Worm (Caenorhabditis elegans) whole organism, mixed stage, embryonic: ENCODE results near the gene C03B1.17.

Source experiments
- blmp-1 ChIP-seq: fragments of 150-350 bp; optimal IDR thresholded peaks from 2 replicates; lab custom pipeline; 2014; ENCODE audit warnings: missing biosample characterization, missing genetic modification characterization
- elt-3 ChIP-seq: fragments of 150-350 bp; optimal IDR thresholded peaks from 2 replicates; lab custom pipeline; 2014; ENCODE audit warnings: missing biosample characterization, missing genetic modification characterization
- lsy-2 ChIP-seq: fragments of 150-350 bp; optimal IDR thresholded peaks from 2 replicates; lab custom pipeline; 2014; ENCODE audit warnings: missing biosample characterization, missing genetic modification characterization
- mep-1 ChIP-seq: fragments of 150-350 bp; optimal IDR thresholded peaks from 2 replicates; lab custom pipeline; 2017; ENCODE audit warnings: missing biosample characterization, missing genetic modification reagents, missing genetic modification characterization, inconsistent platforms
- nhr-12 ChIP-seq: fragments of 150-350 bp; optimal IDR thresholded peaks from 2 replicates; lab custom pipeline; 2014; ENCODE audit warnings: missing biosample characterization, missing genetic modification characterization
- nhr-237 ChIP-seq: fragments of 150-350 bp; optimal IDR thresholded peaks from 2 replicates; lab custom pipeline; 2014; ENCODE audit warnings: missing biosample characterization, missing genetic modification characterization
- nhr-76 ChIP-seq: sonication (generic microtip); optimal IDR thresholded peaks from 2 replicates; lab custom pipeline; 2017; ENCODE audit warnings: missing biosample characterization, missing genetic modification characterization
- sem-2 ChIP-seq: fragments of 200-800 bp; sonication (Bioruptor generic); optimal IDR thresholded peaks from 2 replicates; lab custom pipeline; 2018; ENCODE audit warnings: mild to moderate bottlenecking, missing genetic modification characterization, missing compliant biosample characterization
- snpc-4 ChIP-seq: fragments of 150-350 bp; optimal IDR thresholded peaks from 2 replicates; lab custom pipeline; 2014; ENCODE audit warnings: missing biosample characterization, missing genetic modification characterization

DNA sequence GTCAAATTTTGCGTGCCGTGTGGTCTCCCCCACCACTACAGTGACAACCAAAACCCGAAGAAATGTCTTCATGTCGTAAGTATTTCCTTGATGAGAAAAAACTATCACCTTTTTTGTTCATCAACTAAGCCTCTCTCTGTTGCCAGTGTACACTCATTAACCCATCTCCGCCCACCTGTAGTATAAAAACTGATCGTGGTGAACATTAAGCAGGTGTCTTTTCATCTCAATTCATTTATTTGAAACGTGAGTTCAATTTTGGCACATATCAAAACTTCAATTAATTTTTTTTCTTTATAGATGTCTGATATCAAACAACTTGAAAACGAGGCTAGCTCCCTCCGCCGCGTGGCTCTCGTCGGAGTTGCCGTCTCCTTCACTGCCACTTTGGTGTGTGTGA is 42.0 kb upstream of the C03B1.17 start, which contains the start of gene col-170:
- TF ChIP-seq mep-1 (tag; lab: Kevin White, UChicago) (no peak), nhr-237 (tag; lab: Kevin White, UChicago) (no peak), sem-2 (GFP tag; lab: Kevin White, UChicago) (no peak), snpc-4 (tag; lab: Kevin White, UChicago) (no peak), nhr-76 (tag; lab: Kevin White, UChicago) (no peak), elt-3 (tag; lab: Kevin White, UChicago) (no peak), blmp-1 (no peak), nhr-12 (tag; lab: Kevin White, UChicago) (no peak), lsy-2 (tag; lab: Kevin White, UChicago) (no peak)
